Fruit fly (Drosophila melanogaster) whole organism: ENCODE data around the gene Atac3.

ENCODE experiments used
- EcR ChIP-seq, 2 experiments: fragments of >200 bp; optimal IDR thresholded peaks; 2 replicates each; lab custom pipeline; 2017; ENCODE audit warnings: missing biosample characterization in 2 of 2, missing genetic modification characterization in 2 of 2, missing genetic modification reagents in 2 of 2
- pan ChIP-seq: fragments of >200 bp; optimal IDR thresholded peaks from 2 replicates; lab custom pipeline; 2017
- psq ChIP-seq: fragments of >200 bp; optimal IDR thresholded peaks from 2 replicates; lab custom pipeline; 2017

DNA sequence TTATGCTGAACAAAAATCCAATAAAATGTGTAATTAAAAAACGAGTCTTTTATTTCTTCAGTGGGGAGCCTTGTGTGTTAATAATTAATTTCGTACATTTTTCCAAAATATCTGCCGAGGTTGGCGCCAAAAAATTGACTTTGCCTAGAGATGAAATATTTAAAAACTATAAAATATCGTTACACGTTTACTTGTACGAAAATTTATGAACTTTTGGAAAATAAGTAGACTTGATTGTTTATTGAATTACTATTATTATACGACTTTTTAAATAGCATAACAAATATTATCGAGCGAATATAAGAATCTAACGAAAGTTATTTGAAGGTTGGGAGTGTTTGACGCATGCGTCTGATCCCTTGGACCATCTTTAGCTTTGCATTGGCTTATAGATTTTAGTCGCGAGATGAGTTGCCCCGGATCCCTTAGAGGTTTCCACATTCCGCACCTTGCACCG lies 28.3 kb upstream of the Atac3 start, which contains the start of gene CG1231:
- TF ChIP-seq psq (lab: Kevin White, UChicago) (no peak), EcR (GFP tag; optimal IDR thresholded peaks at IDR 0.05; lab: Kevin White, UChicago) (no peak), pan (lab: Kevin White, UChicago) (no peak)
